Worm (Caenorhabditis elegans) whole organism, young adult: ENCODE measurements around the gene rpn-2.
A peak's percentile ranks its signal among the peaks of the same experiment; 100 is the strongest.

Experiments
- F52B5.7 ChIP-seq: sonication (generic microtip); optimal IDR thresholded peaks from 2 replicates; lab custom pipeline; 2016; ENCODE audit warnings: mild to moderate bottlenecking, missing genetic modification characterization, missing compliant biosample characterization
- F57A8.1 ChIP-seq: fragments of 200-800 bp; sonication (Bioruptor generic); optimal IDR thresholded peaks from 2 replicates; lab custom pipeline; 2018; ENCODE audit warnings: mild to moderate bottlenecking, missing genetic modification characterization, moderate library complexity, missing compliant biosample characterization
- K11D2.4 ChIP-seq: fragments of 200-800 bp; sonication (Bioruptor generic); IDR thresholded peaks from 2 replicates; pipeline ENCODE4 v1.3.6; 2022; ENCODE audit warnings: missing genetic modification reagents, missing genetic modification characterization, missing compliant biosample characterization
- T07F8.4 ChIP-seq: sonication (generic microtip); optimal IDR thresholded peaks from 2 replicates; lab custom pipeline; 2016; ENCODE audit warnings: mild to moderate bottlenecking, missing genetic modification characterization, moderate library complexity, missing compliant biosample characterization
- Y53F4B.3 ChIP-seq: fragments of 200-800 bp; sonication (Bioruptor generic); IDR thresholded peaks from 2 replicates; pipeline ENCODE4 v1.3.6; 2022; ENCODE audit warnings: missing genetic modification reagents, missing genetic modification characterization, missing compliant biosample characterization
- ZK185.1 ChIP-seq: sonication (generic microtip); optimal IDR thresholded peaks from 2 replicates; lab custom pipeline; 2016; ENCODE audit warnings: mild to moderate bottlenecking, missing genetic modification characterization, missing compliant biosample characterization; ENCODE audit not compliant: poor library complexity, severe bottlenecking
- akir-1 ChIP-seq: fragments of 200-800 bp; sonication (Bioruptor generic); optimal IDR thresholded peaks from 2 replicates; lab custom pipeline; 2018; ENCODE audit warnings: mild to moderate bottlenecking, missing genetic modification characterization, moderate library complexity, missing compliant biosample characterization
- ama-1 ChIP-seq, 3 experiments: fragments of 150-350 bp in 1 of 3; sonication (generic microtip) in 2 of 3; optimal IDR thresholded peaks; 2 replicates each; lab custom pipeline; 2014 to 2018; ENCODE audit warnings: missing biosample characterization in 2 of 3, missing genetic modification characterization in 2 of 3, missing genetic modification reagents in 2 of 3
- athp-1 ChIP-seq: sonication (generic microtip); optimal IDR thresholded peaks from 2 replicates; lab custom pipeline; 2017; ENCODE audit warnings: mild to moderate bottlenecking, missing genetic modification characterization, missing compliant biosample characterization
- attf-6 ChIP-seq: fragments of 200-800 bp; sonication (Bioruptor generic); IDR thresholded peaks from 2 replicates; pipeline ENCODE4 v1.3.6; 2022; ENCODE audit warnings: missing genetic modification reagents, missing genetic modification characterization, missing compliant biosample characterization
- bed-2 ChIP-seq: fragments of 200-800 bp; sonication (Bioruptor generic); IDR thresholded peaks from 2 replicates; pipeline ENCODE4 v1.3.6; 2022; ENCODE audit warnings: missing genetic modification reagents, missing genetic modification characterization, missing compliant biosample characterization
- cebp-1 ChIP-seq, 2 experiments: fragments of 200-800 bp in 1 of 2; sonication (Bioruptor generic) in 1 of 2; sonication (generic microtip) in 1 of 2; IDR thresholded peaks in 1 of 2; optimal IDR thresholded peaks in 1 of 2; 2 replicates each; pipeline versions ENCODE4 v1.3.6 to Lab custom; 2017 to 2022; ENCODE audit warnings: missing compliant biosample characterization in 2 of 2, missing genetic modification characterization in 2 of 2, mild to moderate bottlenecking in 1 of 2, missing genetic modification reagents in 1 of 2, moderate library complexity in 1 of 2
- cebp-2 ChIP-seq: fragments of 200-800 bp; sonication (Bioruptor generic); IDR thresholded peaks from 2 replicates; pipeline ENCODE4 v1.3.6; 2022; ENCODE audit warnings: missing genetic modification characterization, missing compliant biosample characterization
- ceh-40 ChIP-seq: fragments of 200-800 bp; sonication (Bioruptor generic); IDR thresholded peaks from 2 replicates; pipeline ENCODE4 v1.3.6; 2022; ENCODE audit warnings: missing genetic modification characterization, missing compliant biosample characterization
- ceh-91 ChIP-seq: fragments of 200-800 bp; sonication (Bioruptor generic); IDR thresholded peaks from 2 replicates; pipeline ENCODE4 v1.3.6; 2022; ENCODE audit warnings: missing genetic modification reagents, missing genetic modification characterization, missing compliant biosample characterization
- chd-7 ChIP-seq: sonication (generic microtip); optimal IDR thresholded peaks from 2 replicates; lab custom pipeline; 2016; ENCODE audit warnings: mild to moderate bottlenecking, missing genetic modification characterization, moderate library complexity, missing compliant biosample characterization
- dox-1 ChIP-seq: fragments of 200-800 bp; sonication (Bioruptor generic); IDR thresholded peaks from 2 replicates; pipeline ENCODE4 v1.3.6; 2022; ENCODE audit warnings: missing genetic modification reagents, missing genetic modification characterization, missing compliant biosample characterization
- dpl-1 ChIP-seq: fragments of 150-350 bp; optimal IDR thresholded peaks from 2 replicates; lab custom pipeline; 2014; ENCODE audit warnings: missing biosample characterization, missing genetic modification reagents, missing genetic modification characterization
- ekl-4 ChIP-seq: fragments of 200-800 bp; sonication (Bioruptor generic); IDR thresholded peaks from 2 replicates; pipeline ENCODE4 v1.3.6; 2022; ENCODE audit warnings: missing genetic modification reagents, missing genetic modification characterization, missing compliant biosample characterization
- ets-4 ChIP-seq: fragments of 200-800 bp; sonication (Bioruptor generic); optimal IDR thresholded peaks from 2 replicates; lab custom pipeline; 2018; ENCODE audit warnings: mild to moderate bottlenecking, missing genetic modification characterization, missing compliant biosample characterization
- him-1 ChIP-seq: sonication (generic microtip); optimal IDR thresholded peaks from 2 replicates; lab custom pipeline; 2016; ENCODE audit warnings: missing genotype, missing genetic modification reagents, missing genetic modification characterization, missing compliant biosample characterization
- lin-35 ChIP-seq, 3 experiments: fragments of 150-350 bp in 2 of 3; sonication (generic microtip) in 1 of 3; optimal IDR thresholded peaks; 2 replicates each; lab custom pipeline; 2014 to 2018; ENCODE audit warnings: missing biosample characterization in 3 of 3, missing genetic modification characterization in 3 of 3, missing genetic modification reagents in 3 of 3
- lin-40 ChIP-seq: sonication (generic microtip); optimal IDR thresholded peaks from 2 replicates; lab custom pipeline; 2016; ENCODE audit warnings: missing genetic modification characterization, mild to moderate bottlenecking, missing compliant biosample characterization, missing genotype, missing genetic modification reagents
- madf-3 ChIP-seq: fragments of 200-800 bp; sonication (Bioruptor generic); IDR thresholded peaks from 2 replicates; pipeline ENCODE4 v1.3.6; 2022; ENCODE audit warnings: missing genetic modification reagents, missing genetic modification characterization, missing compliant biosample characterization
- mel-28 ChIP-seq: sonication (generic microtip); optimal IDR thresholded peaks from 2 replicates; lab custom pipeline; 2016; ENCODE audit warnings: borderline replicate concordance, mild to moderate bottlenecking, missing genetic modification characterization, missing compliant biosample characterization
- mes-4 ChIP-seq: sonication (generic microtip); optimal IDR thresholded peaks from 2 replicates; lab custom pipeline; 2016; ENCODE audit warnings: missing genotype, missing genetic modification characterization, missing compliant biosample characterization
- nfya-1 ChIP-seq: sonication (generic microtip); optimal IDR thresholded peaks from 2 replicates; lab custom pipeline; 2017; ENCODE audit warnings: antibody characterized with exemption, missing compliant biosample characterization, missing genetic modification characterization, borderline replicate concordance; ENCODE audit not compliant: insufficient read depth
- nfya-2 ChIP-seq: fragments of 200-800 bp; sonication (Bioruptor generic); IDR thresholded peaks from 2 replicates; pipeline ENCODE4 v1.3.6; 2022; ENCODE audit warnings: missing genetic modification reagents, missing genetic modification characterization, missing compliant biosample characterization
- nfyb-1 ChIP-seq: fragments of 200-800 bp; sonication (Bioruptor generic); IDR thresholded peaks from 2 replicates; pipeline ENCODE4 v1.3.6; 2022; ENCODE audit warnings: missing genetic modification reagents, missing genetic modification characterization, missing compliant biosample characterization
- nhr-120 ChIP-seq: fragments of 200-800 bp; sonication (Bioruptor generic); IDR thresholded peaks from 2 replicates; pipeline ENCODE4 v1.3.6; 2022; ENCODE audit warnings: missing genetic modification characterization, missing compliant biosample characterization
- nhr-80 ChIP-seq: sonication (generic microtip); optimal IDR thresholded peaks from 2 replicates; lab custom pipeline; 2016; ENCODE audit warnings: missing genetic modification characterization, missing compliant biosample characterization
- pbrm-1 ChIP-seq: fragments of 200-800 bp; sonication (Bioruptor generic); IDR thresholded peaks from 2 replicates; pipeline ENCODE4 v1.3.6; 2022; ENCODE audit warnings: missing genetic modification reagents, missing genetic modification characterization, missing compliant biosample characterization
- repo-1 ChIP-seq: sonication (generic microtip); optimal IDR thresholded peaks from 2 replicates; lab custom pipeline; 2017; ENCODE audit warnings: mild to moderate bottlenecking, missing genetic modification characterization, missing compliant biosample characterization
- snpc-1.3 ChIP-seq: sonication (generic microtip); optimal IDR thresholded peaks from 2 replicates; lab custom pipeline; 2017; ENCODE audit warnings: missing genetic modification characterization, mild to moderate bottlenecking, missing compliant biosample characterization, antibody characterized with exemption, moderate library complexity, missing genotype, missing genetic modification reagents; ENCODE audit not compliant: insufficient read depth
- snpc-3.4 ChIP-seq: sonication (generic microtip); optimal IDR thresholded peaks from 2 replicates; lab custom pipeline; 2017; ENCODE audit warnings: missing genetic modification characterization, mild to moderate bottlenecking, missing compliant biosample characterization, antibody characterized with exemption, moderate library complexity, missing genotype, missing genetic modification reagents
- snpc-4 ChIP-seq, 5 experiments: fragments of 150-350 bp in 1 of 5; sonication (generic microtip) in 4 of 5; optimal IDR thresholded peaks; 2 replicates each; lab custom pipeline; 2014 to 2018; ENCODE audit warnings: missing genetic modification characterization in 5 of 5, missing biosample characterization in 3 of 5, antibody characterized with exemption in 2 of 5, mild to moderate bottlenecking in 2 of 5, missing compliant biosample characterization in 2 of 5, missing genotype in 2 of 5, moderate library complexity in 2 of 5, missing genetic modification reagents in 1 of 5
- somi-1 ChIP-seq: fragments of 200-800 bp; sonication (Bioruptor generic); optimal IDR thresholded peaks from 2 replicates; lab custom pipeline; 2018; ENCODE audit warnings: mild to moderate bottlenecking, missing genetic modification characterization, missing compliant biosample characterization
- tbx-9 ChIP-seq: sonication (generic microtip); optimal IDR thresholded peaks from 2 replicates; lab custom pipeline; 2016; ENCODE audit warnings: borderline replicate concordance, missing genetic modification characterization, inconsistent platforms, missing compliant biosample characterization
- tlf-1 ChIP-seq: fragments of 200-800 bp; sonication (Bioruptor generic); optimal IDR thresholded peaks from 2 replicates; lab custom pipeline; 2018; ENCODE audit warnings: mild to moderate bottlenecking, missing genetic modification characterization, missing compliant biosample characterization
- unc-130 ChIP-seq: sonication (generic microtip); optimal IDR thresholded peaks from 2 replicates; lab custom pipeline; 2016; ENCODE audit warnings: missing genetic modification reagents, missing genetic modification characterization, missing compliant biosample characterization
- ztf-18 ChIP-seq: sonication (generic microtip); optimal IDR thresholded peaks from 2 replicates; lab custom pipeline; 2016; ENCODE audit warnings: missing genotype, mild to moderate bottlenecking, missing genetic modification characterization, missing compliant biosample characterization
- ztf-22 ChIP-seq: fragments of 200-800 bp; sonication (Bioruptor generic); optimal IDR thresholded peaks from 2 replicates; lab custom pipeline; 2018; ENCODE audit warnings: mild to moderate bottlenecking, missing genetic modification characterization, moderate library complexity, missing compliant biosample characterization
- ztf-26 ChIP-seq: sonication (generic microtip); optimal IDR thresholded peaks from 2 replicates; lab custom pipeline; 2017; ENCODE audit warnings: missing genetic modification characterization, missing compliant biosample characterization
- ztf-3 ChIP-seq: fragments of 200-800 bp; sonication (Bioruptor generic); optimal IDR thresholded peaks from 2 replicates; lab custom pipeline; 2018; ENCODE audit warnings: mild to moderate bottlenecking, missing genetic modification characterization, missing compliant biosample characterization

rpn-2 gene

ce11 chrIII:6164253-6164971, 34.6 kb upstream of the rpn-2 start, which contains the start of gene F42A10.9:
F42A10.9 (plus strand) TSS chrIII:6164573.
- TF ChIP-seq nhr-120 (GFP tag; lab: Robert Waterston, UW) = 0 out of 2 replicates have a peak, but pooled peaks have one; percentile 42
- TF ChIP-seq ZK185.1 (tag; lab: Kevin White, UChicago) = peak; percentile 16
- peak; percentile 59 for TF ChIP-seq athp-1 (tag; lab: Kevin White, UChicago)
- TF ChIP-seq ztf-18 (tag; lab: Kevin White, UChicago) = peak; percentile 20
- peak; percentile 38; the same call in 1 of the 2 replicates for TF ChIP-seq pbrm-1 (GFP tag; lab: Robert Waterston, UW)
- TF ChIP-seq ceh-40 = no peak
- TF ChIP-seq mes-4 (tag; lab: Kevin White, UChicago) = no peak
- peak; percentile 49 for TF ChIP-seq repo-1
- TF ChIP-seq dpl-1 = no peak
- no peak for TF ChIP-seq dox-1 (GFP tag; lab: Robert Waterston, UW)
- peak; percentile 9 for TF ChIP-seq T07F8.4 (tag; lab: Kevin White, UChicago)
- TF ChIP-seq akir-1 = no peak
- TF ChIP-seq lin-40 (tag; lab: Kevin White, UChicago) = peak; percentile 11
- no peak for TF ChIP-seq snpc-4 (GFP tag; optimal IDR thresholded peaks at IDR 0.05; lab: Kevin White, UChicago)
- TF ChIP-seq snpc-4 (tag; optimal IDR thresholded peaks at IDR 0.05; lab: Kevin White, UChicago) = peak in 1 of 4 experiments; percentile 36
- 0 out of 2 replicates have a peak, but pooled peaks have one; percentile 46 for TF ChIP-seq nfyb-1 (GFP tag; lab: Robert Waterston, UW)
- TF ChIP-seq nhr-80 = no peak
- TF ChIP-seq ekl-4 = peak; percentile 42; the same call in 1 of the 2 replicates
- TF ChIP-seq lin-35 (GFP tag; optimal IDR thresholded peaks at IDR 0.05; lab: Kevin White, UChicago) = no peak
- no peak for TF ChIP-seq cebp-1 (GFP tag; IDR thresholded peaks at IDR 0.05; lab: Robert Waterston, UW)
- TF ChIP-seq cebp-1 (tag; optimal IDR thresholded peaks at IDR 0.05; lab: Kevin White, UChicago) = peak; percentile 59
- peak; percentile 5 for TF ChIP-seq him-1 (tag; lab: Kevin White, UChicago)
- TF ChIP-seq attf-6 (GFP tag; lab: Robert Waterston, UW) = no peak
- TF ChIP-seq tlf-1 = peak; percentile 47
- TF ChIP-seq ama-1 (optimal IDR thresholded peaks at IDR 0.05; lab: Kevin White, UChicago) = peak; percentile 35
- TF ChIP-seq ama-1 (GFP tag; optimal IDR thresholded peaks at IDR 0.05; lab: Kevin White, UChicago) = peak in 1 of 2 experiments; percentile 2
- peak; percentile 55 for TF ChIP-seq F52B5.7 (tag; lab: Kevin White, UChicago)
- no peak for TF ChIP-seq ceh-91

- TF ChIP-seq madf-3 (no peak), K11D2.4 (GFP tag; lab: Robert Waterston, UW) (no peak), ztf-3 (GFP tag; lab: Kevin White, UChicago) (no peak), ztf-22 (GFP tag; lab: Kevin White, UChicago) (no peak), nfya-2 (GFP tag; lab: Robert Waterston, UW) (no peak), ceh-40 (no peak), ets-4 (GFP tag; lab: Kevin White, UChicago) (no peak), Y53F4B.3 (no peak), ekl-4 (peak; percentile 9; the same call in 1 of the 2 replicates), mel-28 (tag; lab: Kevin White, UChicago) (no peak), ztf-26 (peak; percentile 3), snpc-1.3 (tag; lab: Kevin White, UChicago) (no peak), chd-7 (tag; lab: Kevin White, UChicago) (peak; percentile 7), cebp-2 (no peak), tbx-9 (tag; lab: Kevin White, UChicago) (no peak), somi-1 (GFP tag; lab: Kevin White, UChicago) (no peak), cebp-1 (GFP tag; IDR thresholded peaks at IDR 0.05; lab: Robert Waterston, UW) (no peak), cebp-1 (tag; optimal IDR thresholded peaks at IDR 0.05; lab: Kevin White, UChicago) (no peak), ZK185.1 (tag; lab: Kevin White, UChicago) (no peak), bed-2 (GFP tag; lab: Robert Waterston, UW) (no peak), F57A8.1 (no peak), nfya-1 (tag; lab: Kevin White, UChicago) (no peak), unc-130 (no peak), snpc-3.4 (no peak)
Observed at ce11 chrIII:6165240-6165639, 33.7 kb upstream of the rpn-2 start.
